Fruit fly (Drosophila melanogaster): Measurements from ENCODE around the gene CG3308.

CG3308 gene

dm6 chr3R:21297387-21297956, 23.9 kb upstream of the CG3308 start (continued):
- peak; percentile 82 for TF ChIP-seq eyg (GFP tag; optimal IDR thresholded peaks at IDR 0.05)
- no peak for TF ChIP-seq CG11085 (GFP tag; IDR thresholded peaks at IDR 0.05)
- peak; percentile 15 for TF ChIP-seq CG7786 (GFP tag; optimal IDR thresholded peaks at IDR 0.05)
- TF ChIP-seq trem (tag; optimal IDR thresholded peaks at IDR 0.05) = peak; percentile 30
- peak; percentile 67 to 82 for TF ChIP-seq Trl (optimal IDR thresholded peaks at IDR 0.05)
- peak; percentile 76 for TF ChIP-seq Trl (GFP tag; optimal IDR thresholded peaks at IDR 0.05)
- TF ChIP-seq CG6765 (GFP tag; optimal IDR thresholded peaks at IDR 0.05) = peak; percentile 41
- peak; percentile 96 for TF ChIP-seq lab (GFP tag; optimal IDR thresholded peaks at IDR 0.05)
- no peak for TF ChIP-seq CG4360 (GFP tag; IDR thresholded peaks at IDR 0.05)
- TF ChIP-seq gsb-n (tag; optimal IDR thresholded peaks at IDR 0.05) = peak; percentile 83
- no peak for TF ChIP-seq Ravus (GFP tag; IDR thresholded peaks at IDR 0.05)
- TF ChIP-seq Ada2b (GFP tag; IDR thresholded peaks at IDR 0.05) = no peak
- TF ChIP-seq CG6791 (GFP tag; IDR thresholded peaks at IDR 0.05; ENCODE audit: partially characterized antibody) = no peak
- TF ChIP-seq Fer1 (GFP tag; optimal IDR thresholded peaks at IDR 0.05) = peak; percentile 87
- no peak for TF ChIP-seq yki (optimal IDR thresholded peaks at IDR 0.05)
- no peak for TF ChIP-seq GATAe (GFP tag; conservative IDR thresholded peaks at IDR 0.05)
- peak; percentile 74 for TF ChIP-seq exex (tag; optimal IDR thresholded peaks at IDR 0.05)
- TF ChIP-seq NfI (GFP tag; optimal IDR thresholded peaks at IDR 0.05) = peak; percentile 67
- no peak for TF ChIP-seq stc (GFP tag; IDR thresholded peaks at IDR 0.05)
- TF ChIP-seq CG10431 (GFP tag; optimal IDR thresholded peaks at IDR 0.05) = peak; percentile 82
- TF ChIP-seq stwl (tag; optimal IDR thresholded peaks at IDR 0.05) = no peak
- TF ChIP-seq CG1792 (GFP tag; optimal IDR thresholded peaks at IDR 0.05) = peak; percentile 46
- TF ChIP-seq CG7963 (GFP tag; IDR thresholded peaks at IDR 0.05; ENCODE audit: partially characterized antibody) = no peak
- no peak for TF ChIP-seq Atf6 (GFP tag; IDR thresholded peaks at IDR 0.05)
- peak; percentile 74 for TF ChIP-seq sug (tag; optimal IDR thresholded peaks at IDR 0.05)
- TF ChIP-seq CG11093 (GFP tag; IDR thresholded peaks at IDR 0.05) = no peak
- TF ChIP-seq CG2889 (GFP tag; IDR thresholded peaks at IDR 0.05) = no peak
- TF ChIP-seq zen2 (GFP tag; IDR thresholded peaks at IDR 0.05; ENCODE audit: partially characterized antibody) = no peak
- TF ChIP-seq bsh (GFP tag; optimal IDR thresholded peaks at IDR 0.05) = peak; percentile 15 to 70
- TF ChIP-seq CG11398 (GFP tag; optimal IDR thresholded peaks at IDR 0.05) = peak; percentile 85
- no peak for TF ChIP-seq inv (GFP tag; IDR thresholded peaks at IDR 0.05; ENCODE audit: partially characterized antibody)
- TF ChIP-seq MTF-1 (GFP tag; optimal IDR thresholded peaks at IDR 0.05; ENCODE audit: borderline replicate concordance) = peak; percentile 80
- TF ChIP-seq gcm (GFP tag; optimal IDR thresholded peaks at IDR 0.05) = peak; percentile 38
- peak; percentile 87 for TF ChIP-seq CG15011 (GFP tag; optimal IDR thresholded peaks at IDR 0.05)
- TF ChIP-seq crol (GFP tag; IDR thresholded peaks at IDR 0.05) = no peak
- TF ChIP-seq CG4730 (GFP tag; IDR thresholded peaks at IDR 0.05) = no peak
- no peak for TF ChIP-seq Awh (GFP tag; IDR thresholded peaks at IDR 0.05)
- TF ChIP-seq Mad (GFP tag; optimal IDR thresholded peaks at IDR 0.05) = peak; percentile 13
- TF ChIP-seq CG18476 (GFP tag; optimal IDR thresholded peaks at IDR 0.05) = peak; percentile 64
- no peak for TF ChIP-seq sna (GFP tag; IDR thresholded peaks at IDR 0.05; ENCODE audit: partially characterized antibody)
- peak in 1 of 2 experiments; percentile 2 for TF ChIP-seq chif (GFP tag; optimal IDR thresholded peaks at IDR 0.05)
- peak; percentile 60 for TF ChIP-seq pho (GFP tag; optimal IDR thresholded peaks at IDR 0.05)
- peak; percentile 88 for TF ChIP-seq CG2875 (GFP tag; optimal IDR thresholded peaks at IDR 0.05)
- peak; percentile 45 for TF ChIP-seq Nf-YC (tag; optimal IDR thresholded peaks at IDR 0.05)
- no peak for TF ChIP-seq CG11695 (GFP tag; IDR thresholded peaks at IDR 0.05)
- TF ChIP-seq crp (GFP tag; optimal IDR thresholded peaks at IDR 0.05) = peak in 1 of 2 experiments; percentile 40
- TF ChIP-seq CG13123 (GFP tag; optimal IDR thresholded peaks at IDR 0.05) = peak; percentile 49
- TF ChIP-seq Hr39 (optimal IDR thresholded peaks at IDR 0.05) = no peak
- peak; percentile 95 for TF ChIP-seq CG6813 (GFP tag; optimal IDR thresholded peaks at IDR 0.05)
- peak; percentile 86 for TF ChIP-seq Vsx1 (GFP tag; optimal IDR thresholded peaks at IDR 0.05)
- peak; percentile 69 for TF ChIP-seq CG17385 (GFP tag; optimal IDR thresholded peaks at IDR 0.05)
